Worm (Caenorhabditis elegans) whole organism, L4 larva: Measurements from ENCODE around the gene zmp-5.
A peak's percentile ranks its signal among the peaks of the same experiment; 100 is the strongest.

Experiments used
- F10B5.3 ChIP-seq: sonication (generic microtip); optimal IDR thresholded peaks from 2 replicates; lab custom pipeline; 2016; ENCODE audit warnings: mild to moderate bottlenecking, missing genetic modification characterization, missing compliant biosample characterization
- ceh-62 ChIP-seq: sonication (generic microtip); optimal IDR thresholded peaks from 2 replicates; lab custom pipeline; 2017; ENCODE audit warnings: missing biosample characterization, missing genetic modification characterization
- zag-1 ChIP-seq: fragments of 150-350 bp; optimal IDR thresholded peaks from 2 replicates; lab custom pipeline; 2014; ENCODE audit warnings: missing biosample characterization, missing genetic modification characterization

- TF ChIP-seq F10B5.3 (peak; percentile 78), ceh-62 (tag; lab: Kevin White, UChicago) (no peak), zag-1 (tag; lab: Kevin White, UChicago) (no peak)
Measured at ce11 chrX:12661091-12661526, 14.2 kb downstream of the zmp-5 start.
